Worm (Caenorhabditis elegans): ENCODE measurements around the gene dlc-4.

DNA sequence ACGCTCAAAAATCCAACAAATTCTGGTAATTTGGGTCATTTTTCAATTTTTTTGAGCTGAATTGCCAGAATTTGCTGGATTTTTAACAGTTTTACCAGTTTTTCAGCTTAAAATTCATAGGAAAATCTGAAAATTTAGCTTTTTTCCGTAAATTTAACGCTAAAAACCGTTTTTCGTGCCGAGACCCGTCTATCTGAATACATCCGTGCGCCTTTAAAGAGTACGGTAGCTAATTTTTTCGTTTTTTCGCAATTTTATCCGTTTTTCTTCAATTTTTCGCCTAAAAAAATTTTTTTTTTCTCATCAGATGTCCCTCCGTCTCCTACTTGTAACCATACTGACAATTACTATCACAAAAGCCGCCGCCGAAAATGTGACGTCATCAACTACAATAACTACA lies 31.4 kb upstream of the dlc-4 start, which contains the start of gene Y65A5A.2:
- TF ChIP-seq pha-4 (tag; optimal IDR thresholded peaks at IDR 0.05) (no peak), Y79H2A.3 (GFP tag; conservative IDR thresholded peaks at IDR 0.05) (no peak), zfh-2 (GFP tag; conservative IDR thresholded peaks at IDR 0.05) (no peak)

Measured in whole organism, young adult.